Worm (Caenorhabditis elegans) whole organism, young adult: ENCODE results near the gene dop-6.

Source experiments
- ceh-58 ChIP-seq: fragments of 200-800 bp; sonication (Bioruptor generic); IDR thresholded peaks from 2 replicates; pipeline ENCODE4 v1.3.6; 2022; ENCODE audit warnings: missing genetic modification characterization, missing compliant biosample characterization
- ceh-91 ChIP-seq: fragments of 200-800 bp; sonication (Bioruptor generic); IDR thresholded peaks from 2 replicates; pipeline ENCODE4 v1.3.6; 2022; ENCODE audit warnings: missing genetic modification reagents, missing genetic modification characterization, missing compliant biosample characterization
- ets-4 ChIP-seq: fragments of 200-800 bp; sonication (Bioruptor generic); optimal IDR thresholded peaks from 2 replicates; lab custom pipeline; 2018; ENCODE audit warnings: mild to moderate bottlenecking, missing genetic modification characterization, missing compliant biosample characterization
- hlh-26 ChIP-seq: fragments of 200-800 bp; sonication (Bioruptor generic); conservative IDR thresholded peaks from 2 replicates; pipeline ENCODE4 v1.3.6; 2022; ENCODE audit warnings: missing genetic modification reagents, missing genetic modification characterization, missing compliant biosample characterization
- madf-8 ChIP-seq: fragments of 200-800 bp; sonication (Bioruptor generic); conservative IDR thresholded peaks from 2 replicates; pipeline ENCODE4 v1.3.6; 2022; ENCODE audit warnings: missing genetic modification reagents, missing genetic modification characterization, missing compliant biosample characterization
- mcd-1 ChIP-seq: fragments of 200-800 bp; sonication (Bioruptor generic); IDR thresholded peaks from 2 replicates; pipeline ENCODE4 v1.3.6; 2022; ENCODE audit warnings: missing genetic modification reagents, missing genetic modification characterization, missing compliant biosample characterization
- rpc-1 ChIP-seq, 2 experiments: fragments of 150-350 bp in 1 of 2; sonication (generic microtip) in 1 of 2; optimal IDR thresholded peaks; 2 replicates each; lab custom pipeline; 2014 to 2018; ENCODE audit warnings: missing biosample characterization in 1 of 2, missing genetic modification characterization in 1 of 2, missing genetic modification reagents in 1 of 2, missing genotype in 1 of 2

ce11 chrX:4362522-4362921 is 41.9 kb downstream of the dop-6 start, which contains the start of gene F14H12.7:
- TF ChIP-seq hlh-26 (GFP tag; lab: Robert Waterston, UW) (no peak), ets-4 (GFP tag; lab: Kevin White, UChicago) (no peak), madf-8 (GFP tag; lab: Robert Waterston, UW) (no peak), ceh-91 (GFP tag; lab: Robert Waterston, UW) (no peak), rpc-1 (optimal IDR thresholded peaks at IDR 0.05; lab: Kevin White, UChicago) (no peak), rpc-1 (tag; optimal IDR thresholded peaks at IDR 0.05; lab: Kevin White, UChicago) (no peak), ceh-58 (GFP tag; lab: Robert Waterston, UW) (no peak), mcd-1 (GFP tag; lab: Robert Waterston, UW) (no peak)
